Worm (Caenorhabditis elegans) whole organism, mixed stage, embryonic: Measurements from ENCODE around the gene Y8A9A.2.

Experiments used
- M03D4.4 ChIP-seq: sonication (generic microtip); optimal IDR thresholded peaks from 2 replicates; lab custom pipeline; 2017; ENCODE audit warnings: mild to moderate bottlenecking, missing genetic modification characterization, missing compliant biosample characterization
- bed-3 ChIP-seq: fragments of 200-800 bp; sonication (Bioruptor generic); optimal IDR thresholded peaks from 3 replicates; lab custom pipeline; 2018; ENCODE audit warnings: mild to moderate bottlenecking, missing genetic modification characterization, moderate library complexity, missing compliant biosample characterization
- blmp-1 ChIP-seq: fragments of 150-350 bp; optimal IDR thresholded peaks from 2 replicates; lab custom pipeline; 2014; ENCODE audit warnings: missing biosample characterization, missing genetic modification characterization
- ceh-39 ChIP-seq: fragments of 150-350 bp; optimal IDR thresholded peaks from 2 replicates; lab custom pipeline; 2014; ENCODE audit warnings: missing biosample characterization, missing genetic modification characterization
- ceh-83 ChIP-seq: fragments of 200-800 bp; sonication (Bioruptor generic); optimal IDR thresholded peaks from 2 replicates; lab custom pipeline; 2018; ENCODE audit warnings: mild to moderate bottlenecking, missing genetic modification characterization, missing compliant biosample characterization
- ces-1 ChIP-seq: fragments of 150-350 bp; optimal IDR thresholded peaks from 2 replicates; lab custom pipeline; 2014; ENCODE audit warnings: missing biosample characterization, missing genetic modification reagents, missing genetic modification characterization
- drap-1 ChIP-seq: fragments of 200-800 bp; sonication (Bioruptor generic); optimal IDR thresholded peaks from 3 replicates; lab custom pipeline; 2018; ENCODE audit warnings: mild to moderate bottlenecking, missing genetic modification characterization, missing compliant biosample characterization
- elt-1 ChIP-seq: sonication (generic microtip); optimal IDR thresholded peaks from 2 replicates; lab custom pipeline; 2017; ENCODE audit warnings: missing genetic modification characterization, mild to moderate bottlenecking, missing compliant biosample characterization, antibody characterized with exemption, moderate library complexity, borderline replicate concordance; ENCODE audit not compliant: insufficient read depth
- flh-1 ChIP-seq: fragments of 200-800 bp; sonication (Bioruptor generic); optimal IDR thresholded peaks from 2 replicates; lab custom pipeline; 2018; ENCODE audit warnings: mild to moderate bottlenecking, missing genetic modification characterization, moderate library complexity, missing compliant biosample characterization
- ham-2 ChIP-seq: fragments of 200-800 bp; sonication (Bioruptor generic); optimal IDR thresholded peaks from 2 replicates; lab custom pipeline; 2018; ENCODE audit warnings: mild to moderate bottlenecking, missing genetic modification characterization, missing compliant biosample characterization
- hlh-1 ChIP-seq: fragments of 150-350 bp; optimal IDR thresholded peaks from 2 replicates; lab custom pipeline; 2014; ENCODE audit warnings: missing biosample characterization, missing genetic modification reagents, missing genetic modification characterization
- lin-13 ChIP-seq: fragments of 150-350 bp; optimal IDR thresholded peaks from 2 replicates; lab custom pipeline; 2014; ENCODE audit warnings: missing biosample characterization, missing genetic modification characterization
- lin-32 ChIP-seq: fragments of 200-800 bp; sonication (Bioruptor generic); optimal IDR thresholded peaks from 2 replicates; lab custom pipeline; 2018; ENCODE audit warnings: mild to moderate bottlenecking, missing genetic modification characterization, missing compliant biosample characterization
- lsy-2 ChIP-seq: fragments of 150-350 bp; optimal IDR thresholded peaks from 2 replicates; lab custom pipeline; 2014; ENCODE audit warnings: missing biosample characterization, missing genetic modification characterization
- mab-5 ChIP-seq: fragments of 150-350 bp; optimal IDR thresholded peaks from 2 replicates; lab custom pipeline; 2014; ENCODE audit warnings: missing biosample characterization, missing genetic modification characterization
- mep-1 ChIP-seq: fragments of 150-350 bp; optimal IDR thresholded peaks from 2 replicates; lab custom pipeline; 2017; ENCODE audit warnings: missing biosample characterization, missing genetic modification reagents, missing genetic modification characterization, inconsistent platforms
- mls-2 ChIP-seq: sonication (generic microtip); optimal IDR thresholded peaks from 2 replicates; lab custom pipeline; 2016; ENCODE audit warnings: mild to moderate bottlenecking, missing genetic modification characterization, moderate library complexity, missing compliant biosample characterization
- nhr-12 ChIP-seq: fragments of 150-350 bp; optimal IDR thresholded peaks from 2 replicates; lab custom pipeline; 2014; ENCODE audit warnings: missing biosample characterization, missing genetic modification characterization
- nhr-2 ChIP-seq: fragments of 150-350 bp; optimal IDR thresholded peaks from 2 replicates; lab custom pipeline; 2014; ENCODE audit warnings: missing biosample characterization, missing genetic modification characterization
- nhr-237 ChIP-seq: fragments of 150-350 bp; optimal IDR thresholded peaks from 2 replicates; lab custom pipeline; 2014; ENCODE audit warnings: missing biosample characterization, missing genetic modification characterization
- nhr-28 ChIP-seq: fragments of 150-350 bp; optimal IDR thresholded peaks from 2 replicates; lab custom pipeline; 2014; ENCODE audit warnings: missing biosample characterization, missing genetic modification characterization
- nhr-76 ChIP-seq: sonication (generic microtip); optimal IDR thresholded peaks from 2 replicates; lab custom pipeline; 2017; ENCODE audit warnings: missing biosample characterization, missing genetic modification characterization
- pha-4 ChIP-seq: fragments of 150-350 bp; optimal IDR thresholded peaks from 2 replicates; lab custom pipeline; 2018; ENCODE audit warnings: missing biosample characterization, missing genetic modification reagents, missing genetic modification characterization
- snpc-4 ChIP-seq: fragments of 150-350 bp; optimal IDR thresholded peaks from 2 replicates; lab custom pipeline; 2014; ENCODE audit warnings: missing biosample characterization, missing genetic modification characterization
- sptf-1 ChIP-seq: sonication (generic microtip); optimal IDR thresholded peaks from 2 replicates; lab custom pipeline; 2017; ENCODE audit warnings: mild to moderate bottlenecking, missing genetic modification characterization, moderate library complexity, missing compliant biosample characterization
- tbx-8 ChIP-seq: fragments of 200-800 bp; sonication (Bioruptor generic); optimal IDR thresholded peaks from 2 replicates; lab custom pipeline; 2018; ENCODE audit warnings: mild to moderate bottlenecking, missing genetic modification characterization, moderate library complexity, missing compliant biosample characterization
- unc-120 ChIP-seq: sonication (generic microtip); optimal IDR thresholded peaks from 2 replicates; lab custom pipeline; 2017; ENCODE audit warnings: missing genetic modification characterization, missing compliant biosample characterization; ENCODE audit not compliant: poor library complexity, severe bottlenecking
- unc-39 ChIP-seq: fragments of 150-350 bp; optimal IDR thresholded peaks from 2 replicates; lab custom pipeline; 2014; ENCODE audit warnings: missing biosample characterization, missing genetic modification characterization
- zip-8 ChIP-seq: fragments of 150-350 bp; optimal IDR thresholded peaks from 2 replicates; lab custom pipeline; 2014; ENCODE audit warnings: missing biosample characterization, missing genetic modification characterization
- ztf-11 ChIP-seq: fragments of 150-350 bp; optimal IDR thresholded peaks from 2 replicates; lab custom pipeline; 2014; ENCODE audit warnings: missing biosample characterization, missing genetic modification characterization

Y8A9A.2 gene

DNA sequence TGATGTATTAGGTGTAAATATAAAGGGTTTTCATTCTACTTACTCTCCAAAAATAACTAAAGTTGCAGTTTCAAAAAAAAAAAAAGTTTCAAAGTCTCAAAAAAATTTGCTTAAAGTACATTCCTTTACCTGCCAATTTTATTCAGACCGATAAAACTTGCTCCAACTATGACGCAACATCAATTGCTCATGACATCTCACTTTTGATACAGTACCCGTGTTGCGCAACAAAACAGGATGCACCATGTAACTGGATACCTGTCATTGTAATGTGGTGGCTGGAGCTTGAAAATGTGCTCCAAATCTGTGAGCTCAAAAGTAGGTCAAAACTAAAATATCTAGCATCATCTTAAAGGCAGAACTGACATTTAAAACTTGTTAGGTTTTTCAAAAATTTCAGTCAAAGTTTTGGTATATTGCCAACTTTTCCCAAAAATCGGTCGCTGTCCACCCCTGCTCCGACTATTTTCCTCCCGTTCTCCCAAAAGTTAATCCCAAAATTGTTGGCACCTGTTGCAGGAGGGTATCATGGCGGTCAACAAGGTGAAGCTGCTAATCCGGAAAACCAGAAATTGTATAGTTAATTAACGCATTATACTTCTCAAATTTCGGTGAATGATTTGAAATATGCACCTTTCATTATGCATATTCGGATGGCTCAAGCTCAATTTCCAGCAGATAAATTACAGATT lies 13.0 kb upstream of the Y8A9A.2 start, which contains the start of gene T24E12.2:
Gene T24E12.2 (plus strand): TSS at position 642 of the 692 bp plus-strand sequence.
- TF ChIP-seq zip-8 (tag; lab: Kevin White, UChicago) (peak; percentile 99), snpc-4 (tag; lab: Kevin White, UChicago) (no peak)

- TF ChIP-seq unc-120 (tag; lab: Kevin White, UChicago): no peak
These were observed 10.2 kb upstream of the Y8A9A.2 start, which contains the start of gene T24E12.1 for ce11 chrII:3785257-3785656. T24E12.1 (plus strand) TSS chrII:3785557.

- TF ChIP-seq nhr-28 (tag; lab: Kevin White, UChicago) (no peak), ham-2 (GFP tag; lab: Kevin White, UChicago) (no peak)
- TF ChIP-seq, all 35 proteins: peak for 0
These were observed 9.7 kb upstream of the Y8A9A.2 start for ce11 chrII:3785756-3786155.

- TF ChIP-seq ces-1 (GFP tag; lab: Kevin White, UChicago) (no peak), pha-4 (no peak), ceh-83 (GFP tag; lab: Kevin White, UChicago) (no peak), nhr-2 (no peak), nhr-12 (tag; lab: Kevin White, UChicago) (no peak), mep-1 (tag; lab: Kevin White, UChicago) (no peak), tbx-8 (GFP tag; lab: Kevin White, UChicago) (no peak), hlh-1 (tag; lab: Kevin White, UChicago) (no peak), nhr-28 (tag; lab: Kevin White, UChicago) (no peak), ham-2 (GFP tag; lab: Kevin White, UChicago) (no peak), mls-2 (tag; lab: Kevin White, UChicago) (no peak)
These were observed 8.9 kb upstream of the Y8A9A.2 start for ce11 chrII:3786538-3786937.

DNA sequence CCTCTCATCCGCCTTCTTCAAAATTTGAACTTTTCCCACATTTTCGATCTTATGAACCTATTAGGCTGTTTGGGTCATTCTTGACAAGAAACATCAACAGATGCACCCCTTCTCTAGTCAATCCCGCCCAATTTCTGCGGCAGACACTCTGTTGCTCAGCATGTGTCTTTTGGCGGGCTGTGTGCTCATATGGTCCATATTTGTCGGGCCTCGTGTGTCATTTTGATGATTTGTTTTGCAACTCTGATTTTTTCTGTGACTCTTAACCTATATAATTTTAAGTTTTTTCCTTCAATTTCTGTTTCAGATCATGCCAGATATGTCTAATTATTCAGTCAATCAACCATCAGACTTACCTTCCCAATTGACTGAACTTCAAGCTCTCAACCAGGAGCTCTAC lies 8.3 kb upstream of the Y8A9A.2 start, which contains the start of gene T24E12.13:
Gene T24E12.13 (plus strand): TSS at position 301 of the 400 bp plus-strand sequence.
- TF ChIP-seq blmp-1 (tag; lab: Kevin White, UChicago) (no peak), elt-1 (tag; lab: Kevin White, UChicago) (no peak), ceh-83 (GFP tag; lab: Kevin White, UChicago) (no peak), drap-1 (GFP tag; lab: Kevin White, UChicago) (no peak)

ce11 chrII:3788356-3788962 lies 7.0 kb upstream of the Y8A9A.2 start:
- TF ChIP-seq mls-2 (tag; lab: Kevin White, UChicago) (no peak), zip-8 (tag; lab: Kevin White, UChicago) (peak; percentile 91)

ce11 chrII:3793336-3793735 lies 2.1 kb upstream of the Y8A9A.2 start, which contains the start of gene fbxb-99:
fbxb-99 (minus strand) TSS chrII:3793436.
- TF ChIP-seq unc-120 (tag; lab: Kevin White, UChicago) (no peak), ceh-39 (tag; lab: Kevin White, UChicago) (no peak), M03D4.4 (no peak), nhr-237 (tag; lab: Kevin White, UChicago) (no peak), bed-3 (GFP tag; lab: Kevin White, UChicago) (no peak), ham-2 (GFP tag; lab: Kevin White, UChicago) (no peak), ztf-11 (tag; lab: Kevin White, UChicago) (no peak), nhr-76 (no peak), lin-32 (GFP tag; lab: Kevin White, UChicago) (no peak), unc-39 (tag; lab: Kevin White, UChicago) (no peak), flh-1 (GFP tag; lab: Kevin White, UChicago) (no peak), ceh-83 (GFP tag; lab: Kevin White, UChicago) (no peak), mab-5 (no peak), lin-13 (tag; lab: Kevin White, UChicago) (no peak), sptf-1 (no peak), nhr-12 (tag; lab: Kevin White, UChicago) (no peak), lsy-2 (tag; lab: Kevin White, UChicago) (no peak), zip-8 (tag; lab: Kevin White, UChicago) (no peak)
